Fruit fly (Drosophila melanogaster): Measurements from ENCODE around the gene Josd.

Josd gene

DNA sequence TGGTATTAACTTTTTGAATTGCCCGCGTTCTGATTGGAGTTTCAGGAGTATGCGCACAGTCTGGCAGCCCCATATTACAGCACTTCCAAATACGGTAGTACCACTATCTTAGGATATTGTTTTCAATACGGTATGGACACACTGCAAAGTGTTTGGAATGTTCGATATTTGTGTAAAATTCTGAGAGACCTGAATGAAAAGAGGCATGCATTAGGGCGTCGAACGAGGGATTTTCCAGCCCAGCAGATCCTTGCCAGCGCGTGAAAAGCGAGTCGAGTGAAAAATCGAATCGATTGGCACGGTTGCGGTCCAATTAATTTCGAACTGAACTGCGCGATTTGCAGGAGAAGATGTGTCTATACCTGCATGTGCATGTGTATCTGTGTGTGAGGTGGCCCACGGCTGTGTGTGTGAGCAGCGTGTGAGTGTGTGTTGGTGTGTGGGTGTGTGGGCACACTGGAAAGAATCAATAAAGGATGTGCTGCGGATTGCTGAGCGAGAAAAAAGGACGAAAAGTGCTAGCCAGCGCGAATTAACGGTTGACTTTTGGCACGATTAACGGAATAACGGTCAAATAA is 35.4 kb upstream of the Josd start, which contains the start of gene dtn (continued):
- TF ChIP-seq Fer1 (GFP tag; optimal IDR thresholded peaks at IDR 0.05) (peak; percentile 33), NFAT (GFP tag; IDR thresholded peaks at IDR 0.05) (no peak), so (GFP tag; IDR thresholded peaks at IDR 0.05) (no peak), CG3163 (GFP tag; optimal IDR thresholded peaks at IDR 0.05) (no peak), CG17829 (tag; optimal IDR thresholded peaks at IDR 0.05) (peak; percentile 15), CG34422 (GFP tag; IDR thresholded peaks at IDR 0.05) (0 out of 3 replicates have a peak, but pooled peaks have one; percentile 27), bsh (GFP tag; optimal IDR thresholded peaks at IDR 0.05) (no peak), gfzf (GFP tag; optimal IDR thresholded peaks at IDR 0.05) (peak; percentile 85), gce (GFP tag; IDR thresholded peaks at IDR 0.05) (no peak), CG10147 (GFP tag; optimal IDR thresholded peaks at IDR 0.05) (peak; percentile 5), Blimp-1 (GFP tag; optimal IDR thresholded peaks at IDR 0.05) (no peak), Doc3 (GFP tag; IDR thresholded peaks at IDR 0.05; ENCODE audit: partially characterized antibody) (no peak), TFAM (GFP tag; optimal IDR thresholded peaks at IDR 0.05) (no peak), MBD-R2 (GFP tag; IDR thresholded peaks at IDR 0.05) (peak; percentile 54; the same call in 1 of the 2 replicates), stwl (tag; optimal IDR thresholded peaks at IDR 0.05) (peak; percentile 18), Sin3A (optimal IDR thresholded peaks at IDR 0.05) (peak; percentile 50), CG15514 (GFP tag; optimal IDR thresholded peaks at IDR 0.05) (peak; percentile 30), CG13287 (GFP tag; IDR thresholded peaks at IDR 0.05; ENCODE audit: partially characterized antibody) (0 out of 2 replicates have a peak, but pooled peaks have one; percentile 44), kay (GFP tag; optimal IDR thresholded peaks at IDR 0.05) (no peak), insv (GFP tag; optimal IDR thresholded peaks at IDR 0.05) (peak; percentile 79 to 95), pho (GFP tag; optimal IDR thresholded peaks at IDR 0.05) (no peak), Mes4 (GFP tag; optimal IDR thresholded peaks at IDR 0.05) (no peak), sna (GFP tag; IDR thresholded peaks at IDR 0.05; ENCODE audit: partially characterized antibody) (0 out of 2 replicates have a peak, but pooled peaks have one; percentile 31), nerfin-1 (tag; optimal IDR thresholded peaks at IDR 0.05) (peak; percentile 73), knrl (GFP tag; IDR thresholded peaks at IDR 0.05; ENCODE audit: partially characterized antibody) (no peak), CG1603 (tag; optimal IDR thresholded peaks at IDR 0.05) (no peak), Neu2 (GFP tag; optimal IDR thresholded peaks at IDR 0.05; ENCODE audit: borderline replicate concordance) (peak; percentile 16), gcm (GFP tag; optimal IDR thresholded peaks at IDR 0.05) (no peak), emc (GFP tag; optimal IDR thresholded peaks at IDR 0.05) (no peak), CG8388 (GFP tag; optimal IDR thresholded peaks at IDR 0.05) (no peak), Med (GFP tag) (peak; percentile 57), Myb (GFP tag; optimal IDR thresholded peaks at IDR 0.05) (peak; percentile 42), ro (GFP tag; IDR thresholded peaks at IDR 0.05) (no peak), CG7357 (GFP tag; IDR thresholded peaks at IDR 0.05) (no peak), YL-1 (GFP tag; optimal IDR thresholded peaks at IDR 0.05) (peak; percentile 62), Dfd (GFP tag; optimal IDR thresholded peaks at IDR 0.05) (no peak), Scr (GFP tag; IDR thresholded peaks at IDR 0.05; ENCODE audit: partially characterized antibody) (0 out of 2 replicates have a peak, but pooled peaks have one; percentile 30), CG11398 (GFP tag; optimal IDR thresholded peaks at IDR 0.05) (no peak), hbn (GFP tag; IDR thresholded peaks at IDR 0.05; ENCODE audit: partially characterized antibody) (peak; percentile 38; the same call in 1 of the 2 replicates), NC2β (GFP tag; optimal IDR thresholded peaks at IDR 0.05) (peak; percentile 3), cg (GFP tag; optimal IDR thresholded peaks at IDR 0.05) (peak; percentile 97), ewg (GFP tag; optimal IDR thresholded peaks at IDR 0.05) (peak; percentile 61), unc-4 (GFP tag; IDR thresholded peaks at IDR 0.05; ENCODE audit: partially characterized antibody) (0 out of 2 replicates have a peak, but pooled peaks have one; percentile 28), CHES-1-like (GFP tag; optimal IDR thresholded peaks at IDR 0.05) (no peak), kah (GFP tag; optimal IDR thresholded peaks at IDR 0.05) (no peak), Awh (GFP tag; IDR thresholded peaks at IDR 0.05) (no peak), tx (GFP tag; optimal IDR thresholded peaks at IDR 0.05) (no peak), CG10979 (tag; optimal IDR thresholded peaks at IDR 0.05) (peak; percentile 3), CG4707 (GFP tag; optimal IDR thresholded peaks at IDR 0.05) (no peak)
